Fruit fly (Drosophila melanogaster) whole organism, embryonic: ENCODE results near the gene CG15506.

ENCODE experiments used
- B-H2 ChIP-seq: fragments of 200-800 bp; sonication (Bioruptor generic); optimal IDR thresholded peaks from 2 replicates; lab custom pipeline; 2018; ENCODE audit warnings: missing biosample characterization, mild to moderate bottlenecking, missing genetic modification characterization
- Bgb ChIP-seq: fragments of 200-800 bp; sonication (Bioruptor generic); IDR thresholded peaks from 2 replicates; pipeline ENCODE4 v1.3.6; 2022; ENCODE audit warnings: missing biosample characterization, missing genetic modification characterization; ENCODE audit not compliant: partially characterized antibody
- Blimp-1 ChIP-seq: fragments of 200-800 bp; sonication (Bioruptor generic); optimal IDR thresholded peaks from 3 replicates; lab custom pipeline; 2018; ENCODE audit warnings: missing biosample characterization, missing genetic modification characterization, mild to moderate bottlenecking, moderate library complexity, missing genetic modification reagents
- CG10431 ChIP-seq: fragments of 200-800 bp; sonication (Bioruptor generic); optimal IDR thresholded peaks from 3 replicates; lab custom pipeline; 2018; ENCODE audit warnings: missing biosample characterization, mild to moderate bottlenecking, missing genetic modification characterization
- CG12391 ChIP-seq: fragments of 200-800 bp; sonication (Bioruptor generic); optimal IDR thresholded peaks from 3 replicates; lab custom pipeline; 2018; ENCODE audit warnings: missing biosample characterization, mild to moderate bottlenecking, missing genetic modification characterization, moderate library complexity
- CG13123 ChIP-seq: fragments of 200-800 bp; sonication (Bioruptor generic); optimal IDR thresholded peaks from 2 replicates; lab custom pipeline; 2016; ENCODE audit warnings: missing biosample characterization, missing genetic modification characterization
- CG13775 ChIP-seq: fragments of 200-800 bp; sonication (Bioruptor generic); optimal IDR thresholded peaks from 3 replicates; lab custom pipeline; 2017; ENCODE audit warnings: missing biosample characterization, mild to moderate bottlenecking, missing genetic modification characterization
- CG14667 ChIP-seq: fragments of 200-800 bp; sonication (Bioruptor generic); IDR thresholded peaks from 2 replicates; pipeline ENCODE4 v1.3.6; 2022; ENCODE audit warnings: missing biosample characterization, missing genetic modification characterization
- CG14860 ChIP-seq: fragments of 200-800 bp; sonication (Bioruptor generic); IDR thresholded peaks from 3 replicates; pipeline ENCODE4 v1.3.6; 2022; ENCODE audit warnings: missing biosample characterization, missing genetic modification characterization; ENCODE audit not compliant: partially characterized antibody
- CG15269 ChIP-seq: fragments of 200-800 bp; sonication (Bioruptor generic); optimal IDR thresholded peaks from 2 replicates; lab custom pipeline; 2018; ENCODE audit warnings: missing biosample characterization, mild to moderate bottlenecking, missing genetic modification characterization, moderate library complexity
- CG15601 ChIP-seq: fragments of 200-800 bp; sonication (Bioruptor generic); optimal IDR thresholded peaks from 3 replicates; lab custom pipeline; 2019; ENCODE audit warnings: missing biosample characterization, mild to moderate bottlenecking, missing genetic modification characterization, moderate library complexity
- CG16813 ChIP-seq: fragments of 200-800 bp; sonication (Bioruptor generic); IDR thresholded peaks from 3 replicates; pipeline ENCODE4 v1.3.6; 2022; ENCODE audit warnings: missing biosample characterization, missing genetic modification characterization; ENCODE audit not compliant: partially characterized antibody
- CG16863 ChIP-seq: fragments of 200-800 bp; sonication (Bioruptor generic); optimal IDR thresholded peaks from 3 replicates; lab custom pipeline; 2016; ENCODE audit warnings: missing biosample characterization, missing genetic modification characterization
- CG17912 ChIP-seq: fragments of 200-800 bp; sonication (Bioruptor generic); optimal IDR thresholded peaks from 2 replicates; lab custom pipeline; 2018; ENCODE audit warnings: missing biosample characterization, mild to moderate bottlenecking, missing genetic modification characterization
- CG1832 ChIP-seq: fragments of 200-800 bp; sonication (Bioruptor generic); optimal IDR thresholded peaks from 2 replicates; lab custom pipeline; 2017; ENCODE audit warnings: missing biosample characterization, mild to moderate bottlenecking, missing genetic modification characterization, inconsistent platforms
- CG2120 ChIP-seq: fragments of 200-800 bp; sonication (Bioruptor generic); optimal IDR thresholded peaks from 3 replicates; lab custom pipeline; 2016; ENCODE audit warnings: missing biosample characterization, missing genetic modification characterization
- CG30431 ChIP-seq: fragments of 200-800 bp; sonication (Bioruptor generic); optimal IDR thresholded peaks from 2 replicates; lab custom pipeline; 2017; ENCODE audit warnings: missing biosample characterization, missing genetic modification characterization
- CG4328 ChIP-seq: fragments of 200-800 bp; sonication (Bioruptor generic); optimal IDR thresholded peaks from 3 replicates; lab custom pipeline; 2017; ENCODE audit warnings: missing biosample characterization, missing genetic modification reagents, missing genetic modification characterization
- CG43689 ChIP-seq: fragments of 200-800 bp; sonication (Bioruptor generic); IDR thresholded peaks from 2 replicates; pipeline ENCODE4 v1.3.6; 2022; ENCODE audit warnings: missing biosample characterization, missing genetic modification characterization
- CG4404 ChIP-seq: fragments of 200-800 bp; sonication (Bioruptor generic); IDR thresholded peaks from 2 replicates; pipeline ENCODE4 v1.3.6; 2022; ENCODE audit warnings: missing biosample characterization, missing genetic modification characterization
- CG4424 ChIP-seq: fragments of 200-800 bp; sonication (Bioruptor generic); optimal IDR thresholded peaks from 3 replicates; lab custom pipeline; 2016; ENCODE audit warnings: missing biosample characterization, missing genetic modification characterization
- CG4730 ChIP-seq: fragments of 200-800 bp; sonication (Bioruptor generic); IDR thresholded peaks from 2 replicates; pipeline ENCODE4 v1.3.6; 2022; ENCODE audit warnings: missing biosample characterization, missing genetic modification characterization
- CG5953 ChIP-seq: fragments of 200-800 bp; sonication (Bioruptor generic); IDR thresholded peaks from 2 replicates; pipeline ENCODE4 v1.3.6; 2022; ENCODE audit warnings: missing biosample characterization, missing genetic modification characterization
- CG6654 ChIP-seq: fragments of 200-800 bp; sonication (Bioruptor generic); optimal IDR thresholded peaks from 2 replicates; lab custom pipeline; 2017; ENCODE audit warnings: missing biosample characterization, mild to moderate bottlenecking, missing genetic modification characterization
- CG7357 ChIP-seq: fragments of 200-800 bp; sonication (Bioruptor generic); IDR thresholded peaks from 3 replicates; pipeline ENCODE4 v1.3.6; 2022; ENCODE audit warnings: missing biosample characterization, missing genetic modification characterization
- CG7987 ChIP-seq: fragments of 200-800 bp; sonication (Bioruptor generic); optimal IDR thresholded peaks from 2 replicates; lab custom pipeline; 2018; ENCODE audit warnings: missing biosample characterization, mild to moderate bottlenecking, missing genetic modification characterization, moderate library complexity
- CHES-1-like ChIP-seq: fragments of 200-800 bp; sonication (Bioruptor generic); optimal IDR thresholded peaks from 2 replicates; lab custom pipeline; 2016; ENCODE audit warnings: missing biosample characterization, missing genetic modification characterization
- CkIIα-i1 ChIP-seq: fragments of 200-800 bp; sonication (Bioruptor generic); IDR thresholded peaks from 2 replicates; pipeline ENCODE4 v1.3.6; 2022; ENCODE audit warnings: missing biosample characterization, missing genetic modification characterization
- Doc2 ChIP-seq: fragments of 200-800 bp; sonication (Bioruptor generic); IDR thresholded peaks from 2 replicates; pipeline ENCODE4 v1.3.6; 2022; ENCODE audit warnings: missing biosample characterization, missing genetic modification characterization
- Hr39 ChIP-seq: fragments of >200 bp; optimal IDR thresholded peaks from 2 replicates; lab custom pipeline; 2017
- NFAT ChIP-seq: fragments of 200-800 bp; sonication (Bioruptor generic); IDR thresholded peaks from 2 replicates; pipeline ENCODE4 v1.3.6; 2022; ENCODE audit warnings: missing biosample characterization, missing genetic modification characterization
- Ptx1 ChIP-seq: fragments of 200-800 bp; sonication (Bioruptor generic); IDR thresholded peaks from 2 replicates; pipeline ENCODE4 v1.3.6; 2022; ENCODE audit warnings: missing biosample characterization, missing genetic modification characterization
- Stat92E ChIP-seq, 3 experiments: fragments of >200 bp in 2 of 3; fragments of 200-800 bp in 1 of 3; sonication (Bioruptor generic) in 1 of 3; optimal IDR thresholded peaks; 2 replicates each; lab custom pipeline; 2017 to 2019; ENCODE audit warnings: missing biosample characterization in 3 of 3, missing genetic modification characterization in 3 of 3, mild to moderate bottlenecking in 1 of 3, moderate library complexity in 1 of 3
- Tbp ChIP-seq: fragments of >200 bp; optimal IDR thresholded peaks from 2 replicates; lab custom pipeline; 2018; ENCODE audit warnings: missing biosample characterization, missing genetic modification characterization
- ap ChIP-seq: fragments of 200-800 bp; sonication (Bioruptor generic); IDR thresholded peaks from 2 replicates; pipeline ENCODE4 v1.3.6; 2022; ENCODE audit warnings: missing biosample characterization, missing genetic modification characterization
- az2 ChIP-seq: fragments of 200-800 bp; sonication (Bioruptor generic); optimal IDR thresholded peaks from 3 replicates; lab custom pipeline; 2016; ENCODE audit warnings: missing biosample characterization, missing genetic modification characterization
- cas ChIP-seq: fragments of 200-800 bp; sonication (Bioruptor generic); IDR thresholded peaks from 2 replicates; pipeline ENCODE4 v1.3.6; 2022; ENCODE audit warnings: missing biosample characterization, missing genetic modification characterization
- cato ChIP-seq: fragments of 200-800 bp; sonication (Bioruptor generic); optimal IDR thresholded peaks from 2 replicates; lab custom pipeline; 2016; ENCODE audit warnings: missing biosample characterization, missing genetic modification characterization, borderline replicate concordance
- chm ChIP-seq: fragments of 200-800 bp; sonication (Bioruptor generic); IDR thresholded peaks from 2 replicates; pipeline ENCODE4 v1.3.6; 2022; ENCODE audit warnings: missing biosample characterization, missing genetic modification characterization
- gsb-n ChIP-seq: fragments of 200-800 bp; sonication (Bioruptor generic); optimal IDR thresholded peaks from 3 replicates; lab custom pipeline; 2018; ENCODE audit warnings: missing biosample characterization, mild to moderate bottlenecking, missing genetic modification characterization
- hbn ChIP-seq: fragments of 200-800 bp; sonication (Bioruptor generic); IDR thresholded peaks from 2 replicates; pipeline ENCODE4 v1.3.6; 2022; ENCODE audit warnings: missing biosample characterization, missing genetic modification characterization; ENCODE audit not compliant: partially characterized antibody
- hkb ChIP-seq, 2 experiments: fragments of 200-800 bp in 1 of 2; fragments of >200 bp in 1 of 2; sonication (Bioruptor generic) in 1 of 2; IDR thresholded peaks in 1 of 2; optimal IDR thresholded peaks in 1 of 2; 2 replicates each; pipeline versions ENCODE4 v1.3.6 to Lab custom; 2017 to 2022; ENCODE audit warnings: missing biosample characterization in 1 of 2, missing genetic modification characterization in 1 of 2
- hth ChIP-seq: fragments of >200 bp; optimal IDR thresholded peaks from 2 replicates; lab custom pipeline; 2017; ENCODE audit warnings: inconsistent platforms
- ind ChIP-seq: fragments of 200-800 bp; sonication (Bioruptor generic); optimal IDR thresholded peaks from 3 replicates; lab custom pipeline; 2016; ENCODE audit warnings: missing biosample characterization, missing genetic modification characterization
- lov ChIP-seq, 2 experiments: fragments of 200-800 bp in 1 of 2; fragments of >200 bp in 1 of 2; sonication (Bioruptor generic) in 1 of 2; IDR thresholded peaks in 1 of 2; optimal IDR thresholded peaks in 1 of 2; 2 replicates in 1 of 2; 3 replicates in 1 of 2; pipeline versions ENCODE4 v1.3.6 to Lab custom; 2017 to 2022; ENCODE audit warnings: missing biosample characterization in 1 of 2, missing genetic modification characterization in 1 of 2
- luna ChIP-seq: fragments of 200-800 bp; sonication (Bioruptor generic); optimal IDR thresholded peaks from 2 replicates; lab custom pipeline; 2016; ENCODE audit warnings: missing biosample characterization, missing genetic modification characterization
- maf-S ChIP-seq: fragments of 200-800 bp; sonication (Bioruptor generic); optimal IDR thresholded peaks from 2 replicates; lab custom pipeline; 2016; ENCODE audit warnings: missing biosample characterization, missing genetic modification characterization
- org-1 ChIP-seq: fragments of 200-800 bp; sonication (Bioruptor generic); optimal IDR thresholded peaks from 2 replicates; lab custom pipeline; 2017; ENCODE audit warnings: missing biosample characterization, missing genetic modification characterization
- run ChIP-seq: fragments of 200-800 bp; sonication (Bioruptor generic); optimal IDR thresholded peaks from 3 replicates; lab custom pipeline; 2018; ENCODE audit warnings: missing biosample characterization, mild to moderate bottlenecking, missing genetic modification characterization
- ttk ChIP-seq: fragments of 200-800 bp; sonication (Bioruptor generic); IDR thresholded peaks from 2 replicates; pipeline ENCODE4 v2.1.2; 2022; ENCODE audit warnings: missing biosample characterization, missing genetic modification characterization

CG15506 gene

dm6 chr3R:29736678-29737093 lies 18.2 kb downstream of the CG15506 start, which contains the start of the genes CG7601 and CIA30 (continued):
- TF ChIP-seq Bgb (GFP tag; lab: Robert Waterston, UW) (peak; percentile 33; the same call in 1 of the 2 replicates), CG5953 (GFP tag; lab: Robert Waterston, UW) (peak; percentile 100), CG4424 (peak; percentile 99), CHES-1-like (GFP tag; lab: Kevin White, UChicago) (peak; percentile 99), CG14860 (GFP tag; lab: Robert Waterston, UW) (no peak), Doc2 (peak; percentile 100), CG6654 (GFP tag; lab: Kevin White, UChicago) (peak; percentile 92), ap (GFP tag; lab: Robert Waterston, UW) (peak; percentile 100), CG4730 (GFP tag; lab: Robert Waterston, UW) (peak; percentile 100), Ptx1 (GFP tag; lab: Robert Waterston, UW) (peak; percentile 100), CG4404 (GFP tag; lab: Robert Waterston, UW) (peak; percentile 100), CG7987 (GFP tag; lab: Kevin White, UChicago) (peak; percentile 95), CG13123 (GFP tag; lab: Kevin White, UChicago) (peak; percentile 94), CkIIα-i1 (GFP tag; lab: Robert Waterston, UW) (peak; percentile 100), org-1 (GFP tag; lab: Kevin White, UChicago) (peak; percentile 98), ind (peak; percentile 100), CG16863 (GFP tag; lab: Kevin White, UChicago) (peak; percentile 98), cas (peak; percentile 100), CG4328 (GFP tag; lab: Kevin White, UChicago) (peak; percentile 98), CG2120 (peak; percentile 99), chm (GFP tag; lab: Robert Waterston, UW) (peak; percentile 100), cato (GFP tag; lab: Kevin White, UChicago) (peak; percentile 94), hth (lab: Kevin White, UChicago) (no peak), CG10431 (GFP tag; lab: Kevin White, UChicago) (no peak), CG16813 (0 out of 3 replicates have a peak, but pooled peaks have one; percentile 32), Hr39 (lab: Kevin White, UChicago) (no peak), Blimp-1 (GFP tag; lab: Kevin White, UChicago) (peak; percentile 95), CG15601 (no peak), Stat92E (GFP tag; optimal IDR thresholded peaks at IDR 0.05; lab: Kevin White, UChicago) (peak in 1 of 3 experiments; percentile 91), hbn (peak; percentile 20; the same call in 1 of the 2 replicates), NFAT (GFP tag; lab: Robert Waterston, UW) (peak; percentile 100), Tbp (GFP tag; lab: Kevin White, UChicago) (no peak), CG30431 (GFP tag; lab: Kevin White, UChicago) (peak; percentile 95), luna (peak; percentile 99), CG17912 (GFP tag; lab: Kevin White, UChicago) (peak; percentile 87), CG7357 (GFP tag; lab: Robert Waterston, UW) (peak; percentile 99), CG13775 (GFP tag; lab: Kevin White, UChicago) (peak; percentile 96), az2 (peak; percentile 98), CG12391 (tag; lab: Kevin White, UChicago) (peak; percentile 96), CG14667 (GFP tag; lab: Robert Waterston, UW) (peak; percentile 100), gsb-n (tag; lab: Kevin White, UChicago) (peak; percentile 95), CG1832 (GFP tag; lab: Kevin White, UChicago) (no peak), CG43689 (peak; percentile 100), lov (optimal IDR thresholded peaks at IDR 0.05; lab: Kevin White, UChicago) (no peak), lov (GFP tag; IDR thresholded peaks at IDR 0.05; lab: Robert Waterston, UW) (peak; percentile 100), ttk (GFP tag; lab: Robert Waterston, UW) (peak; percentile 100), run (tag; lab: Kevin White, UChicago) (peak; percentile 86), hkb (optimal IDR thresholded peaks at IDR 0.05; lab: Kevin White, UChicago) (no peak), hkb (GFP tag; IDR thresholded peaks at IDR 0.05; lab: Robert Waterston, UW) (peak; percentile 100), CG15269 (peak; percentile 97), B-H2 (peak; percentile 98), maf-S (peak; percentile 98)
